Fruit fly (Drosophila melanogaster): Measurements from ENCODE around the gene srw.
A peak's percentile ranks its signal among the peaks of the same experiment; 100 is the strongest.

srw gene

DNA sequence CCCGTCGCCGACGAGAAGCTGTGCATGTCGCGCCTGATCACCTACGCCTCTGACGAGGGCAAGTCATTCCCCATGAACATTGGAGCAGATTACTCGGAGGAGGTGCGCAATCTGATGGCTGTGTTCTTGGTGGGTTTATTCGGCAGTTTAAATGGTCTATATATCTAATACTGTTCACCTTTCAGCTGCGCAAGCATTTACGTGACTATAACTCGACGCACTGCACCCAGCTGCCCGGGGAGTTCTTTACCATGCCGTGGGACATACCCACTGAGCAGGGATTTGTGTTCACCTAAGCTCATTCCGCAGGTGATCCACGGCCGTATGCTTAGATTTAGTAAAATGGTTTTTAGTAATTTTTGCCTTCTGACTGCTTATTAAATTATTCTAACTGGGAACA lies 22.1 kb downstream of the srw start:
- no peak for TF ChIP-seq Hr39 (GFP tag; optimal IDR thresholded peaks at IDR 0.05)

- TF ChIP-seq CG11902 (GFP tag; optimal IDR thresholded peaks at IDR 0.05) (peak; percentile 68), net (GFP tag; optimal IDR thresholded peaks at IDR 0.05) (peak; percentile 60), eg (GFP tag; IDR thresholded peaks at IDR 0.05) (peak; percentile 63; the same call in 2 of the 3 replicates), CG4318 (GFP tag; optimal IDR thresholded peaks at IDR 0.05) (no peak), Sox102F (GFP tag; optimal IDR thresholded peaks at IDR 0.05) (no peak), CG8632 (GFP tag; optimal IDR thresholded peaks at IDR 0.05) (peak; percentile 69), salr (GFP tag; optimal IDR thresholded peaks at IDR 0.05) (peak; percentile 41 to 47), Hr38 (GFP tag; optimal IDR thresholded peaks at IDR 0.05) (peak; percentile 24), CG8119 (GFP tag; IDR thresholded peaks at IDR 0.05) (peak; percentile 33; the same call in 1 of the 3 replicates), CG15336 (GFP tag; IDR thresholded peaks at IDR 0.05) (no peak; the same call in 1 of the 2 replicates), Sox15 (GFP tag; optimal IDR thresholded peaks at IDR 0.05) (peak; percentile 70), Ets21C (GFP tag; optimal IDR thresholded peaks at IDR 0.05) (peak; percentile 83), fd85E (GFP tag; optimal IDR thresholded peaks at IDR 0.05) (no peak), fkh (GFP tag; optimal IDR thresholded peaks at IDR 0.05) (peak; percentile 69), Gug (GFP tag; IDR thresholded peaks at IDR 0.05) (peak; percentile 58; the same call in 1 of the 2 replicates), svp (GFP tag) (peak; percentile 99), CG32006 (GFP tag; optimal IDR thresholded peaks at IDR 0.05) (peak; percentile 75), Sox14 (GFP tag; optimal IDR thresholded peaks at IDR 0.05) (peak; percentile 86), CG8319 (GFP tag; optimal IDR thresholded peaks at IDR 0.05) (peak; percentile 67), pdm3 (GFP tag; optimal IDR thresholded peaks at IDR 0.05) (peak; percentile 83), Hr39 (GFP tag; optimal IDR thresholded peaks at IDR 0.05) (peak; percentile 89), Ets96B (tag; optimal IDR thresholded peaks at IDR 0.05) (peak; percentile 79), Eip78C (GFP tag) (peak; percentile 93), achi (GFP tag; optimal IDR thresholded peaks at IDR 0.05) (peak; percentile 82), CG31627 (GFP tag; optimal IDR thresholded peaks at IDR 0.05) (peak; percentile 89), lz (GFP tag; optimal IDR thresholded peaks at IDR 0.05) (peak; percentile 85), CG6163 (GFP tag; IDR thresholded peaks at IDR 0.05) (peak; percentile 34; the same call in 1 of the 3 replicates), CG6854 (GFP tag; optimal IDR thresholded peaks at IDR 0.05) (peak; percentile 1), acj6 (GFP tag; optimal IDR thresholded peaks at IDR 0.05) (peak; percentile 82), Eip93F (GFP tag; optimal IDR thresholded peaks at IDR 0.05) (peak; percentile 7), Lpt (GFP tag; optimal IDR thresholded peaks at IDR 0.05) (peak; percentile 65), CG9139 (GFP tag; optimal IDR thresholded peaks at IDR 0.05) (no peak), dsx (GFP tag; optimal IDR thresholded peaks at IDR 0.05; ENCODE audit: poor library complexity, severe bottlenecking) (peak; percentile 86), Smox (GFP tag; optimal IDR thresholded peaks at IDR 0.05) (no peak), CG6276 (GFP tag; optimal IDR thresholded peaks at IDR 0.05) (no peak), OdsH (GFP tag; optimal IDR thresholded peaks at IDR 0.05) (peak; percentile 83), CG7368 (GFP tag; optimal IDR thresholded peaks at IDR 0.05) (peak; percentile 26), spab (GFP tag; optimal IDR thresholded peaks at IDR 0.05) (no peak), CG10631 (GFP tag; optimal IDR thresholded peaks at IDR 0.05) (peak; percentile 87), CG11762 (GFP tag; optimal IDR thresholded peaks at IDR 0.05; ENCODE audit: insufficient read depth) (peak; percentile 55), CG34406 (GFP tag; optimal IDR thresholded peaks at IDR 0.05) (peak; percentile 76), esn (GFP tag; optimal IDR thresholded peaks at IDR 0.05) (peak; percentile 89), Met (GFP tag; optimal IDR thresholded peaks at IDR 0.05) (peak; percentile 83), dac (GFP tag; optimal IDR thresholded peaks at IDR 0.05) (peak; percentile 61), topi (GFP tag; optimal IDR thresholded peaks at IDR 0.05) (peak; percentile 82), CG16779 (tag; optimal IDR thresholded peaks at IDR 0.05) (no peak), CG3919 (GFP tag; optimal IDR thresholded peaks at IDR 0.05) (peak; percentile 83), Blimp-1 (GFP tag; optimal IDR thresholded peaks at IDR 0.05) (peak; percentile 32), CG6792 (GFP tag; optimal IDR thresholded peaks at IDR 0.05) (peak; percentile 72), CG10669 (GFP tag; optimal IDR thresholded peaks at IDR 0.05) (peak; percentile 66)
Observed at dm6 chr3L:4259102-4259558, 24.1 kb downstream of the srw start, which contains the start of the genes CG15011 and CG1309. CG15011 (minus strand) TSS chr3L:4259152. CG1309 (plus strand) TSS chr3L:4259430.
